Worm (Caenorhabditis elegans) whole organism, L4/young adult: ENCODE data around the gene ttbk-2.2.

Source experiments
- W03F9.2 ChIP-seq: fragments of 150-350 bp; optimal IDR thresholded peaks from 2 replicates; lab custom pipeline; 2014; ENCODE audit warnings: missing biosample characterization, missing genetic modification characterization
- dao-5 ChIP-seq: sonication (generic microtip); optimal IDR thresholded peaks from 2 replicates; lab custom pipeline; 2016; ENCODE audit warnings: missing genotype, missing genetic modification characterization, moderate library complexity, missing compliant biosample characterization
- him-1 ChIP-seq: sonication (generic microtip); optimal IDR thresholded peaks from 2 replicates; lab custom pipeline; 2016; ENCODE audit warnings: missing genotype, missing genetic modification reagents, missing genetic modification characterization, missing compliant biosample characterization

- TF ChIP-seq dao-5 (tag; lab: Kevin White, UChicago) (no peak), W03F9.2 (no peak), him-1 (no peak)
Measured at ce11 chrIV:5033276-5033675, 33.5 kb downstream of the ttbk-2.2 start, which contains the start of gene C09B9.4.
